Worm (Caenorhabditis elegans) whole organism, mixed stage, embryonic: ENCODE measurements around the gene zig-3.

Experiments used
- M03D4.4 ChIP-seq: sonication (generic microtip); optimal IDR thresholded peaks from 2 replicates; lab custom pipeline; 2017; ENCODE audit warnings: mild to moderate bottlenecking, missing genetic modification characterization, missing compliant biosample characterization
- bed-3 ChIP-seq: fragments of 200-800 bp; sonication (Bioruptor generic); optimal IDR thresholded peaks from 3 replicates; lab custom pipeline; 2018; ENCODE audit warnings: mild to moderate bottlenecking, missing genetic modification characterization, moderate library complexity, missing compliant biosample characterization
- blmp-1 ChIP-seq: fragments of 150-350 bp; optimal IDR thresholded peaks from 2 replicates; lab custom pipeline; 2014; ENCODE audit warnings: missing biosample characterization, missing genetic modification characterization
- ceh-39 ChIP-seq: fragments of 150-350 bp; optimal IDR thresholded peaks from 2 replicates; lab custom pipeline; 2014; ENCODE audit warnings: missing biosample characterization, missing genetic modification characterization
- ceh-43 ChIP-seq: fragments of 200-800 bp; sonication (Bioruptor generic); optimal IDR thresholded peaks from 2 replicates; lab custom pipeline; 2018; ENCODE audit warnings: mild to moderate bottlenecking, missing genetic modification characterization, moderate library complexity, missing compliant biosample characterization
- ceh-83 ChIP-seq: fragments of 200-800 bp; sonication (Bioruptor generic); optimal IDR thresholded peaks from 2 replicates; lab custom pipeline; 2018; ENCODE audit warnings: mild to moderate bottlenecking, missing genetic modification characterization, missing compliant biosample characterization
- ces-1 ChIP-seq: fragments of 150-350 bp; optimal IDR thresholded peaks from 2 replicates; lab custom pipeline; 2014; ENCODE audit warnings: missing biosample characterization, missing genetic modification reagents, missing genetic modification characterization
- cnd-1 ChIP-seq: fragments of 200-800 bp; sonication (Bioruptor generic); optimal IDR thresholded peaks from 2 replicates; lab custom pipeline; 2018; ENCODE audit warnings: mild to moderate bottlenecking, missing genetic modification characterization, missing compliant biosample characterization
- drap-1 ChIP-seq: fragments of 200-800 bp; sonication (Bioruptor generic); optimal IDR thresholded peaks from 3 replicates; lab custom pipeline; 2018; ENCODE audit warnings: mild to moderate bottlenecking, missing genetic modification characterization, missing compliant biosample characterization
- elt-1 ChIP-seq: sonication (generic microtip); optimal IDR thresholded peaks from 2 replicates; lab custom pipeline; 2017; ENCODE audit warnings: missing genetic modification characterization, mild to moderate bottlenecking, missing compliant biosample characterization, antibody characterized with exemption, moderate library complexity, borderline replicate concordance; ENCODE audit not compliant: insufficient read depth
- elt-3 ChIP-seq: fragments of 150-350 bp; optimal IDR thresholded peaks from 2 replicates; lab custom pipeline; 2014; ENCODE audit warnings: missing biosample characterization, missing genetic modification characterization
- flh-1 ChIP-seq: fragments of 200-800 bp; sonication (Bioruptor generic); optimal IDR thresholded peaks from 2 replicates; lab custom pipeline; 2018; ENCODE audit warnings: mild to moderate bottlenecking, missing genetic modification characterization, moderate library complexity, missing compliant biosample characterization
- ham-2 ChIP-seq: fragments of 200-800 bp; sonication (Bioruptor generic); optimal IDR thresholded peaks from 2 replicates; lab custom pipeline; 2018; ENCODE audit warnings: mild to moderate bottlenecking, missing genetic modification characterization, missing compliant biosample characterization
- lin-13 ChIP-seq: fragments of 150-350 bp; optimal IDR thresholded peaks from 2 replicates; lab custom pipeline; 2014; ENCODE audit warnings: missing biosample characterization, missing genetic modification characterization
- lin-32 ChIP-seq: fragments of 200-800 bp; sonication (Bioruptor generic); optimal IDR thresholded peaks from 2 replicates; lab custom pipeline; 2018; ENCODE audit warnings: mild to moderate bottlenecking, missing genetic modification characterization, missing compliant biosample characterization
- lsy-2 ChIP-seq: fragments of 150-350 bp; optimal IDR thresholded peaks from 2 replicates; lab custom pipeline; 2014; ENCODE audit warnings: missing biosample characterization, missing genetic modification characterization
- mab-5 ChIP-seq: fragments of 150-350 bp; optimal IDR thresholded peaks from 2 replicates; lab custom pipeline; 2014; ENCODE audit warnings: missing biosample characterization, missing genetic modification characterization
- mep-1 ChIP-seq: fragments of 150-350 bp; optimal IDR thresholded peaks from 2 replicates; lab custom pipeline; 2017; ENCODE audit warnings: missing biosample characterization, missing genetic modification reagents, missing genetic modification characterization, inconsistent platforms
- mls-2 ChIP-seq: sonication (generic microtip); optimal IDR thresholded peaks from 2 replicates; lab custom pipeline; 2016; ENCODE audit warnings: mild to moderate bottlenecking, missing genetic modification characterization, moderate library complexity, missing compliant biosample characterization
- nhr-12 ChIP-seq: fragments of 150-350 bp; optimal IDR thresholded peaks from 2 replicates; lab custom pipeline; 2014; ENCODE audit warnings: missing biosample characterization, missing genetic modification characterization
- nhr-2 ChIP-seq: fragments of 150-350 bp; optimal IDR thresholded peaks from 2 replicates; lab custom pipeline; 2014; ENCODE audit warnings: missing biosample characterization, missing genetic modification characterization
- nhr-237 ChIP-seq: fragments of 150-350 bp; optimal IDR thresholded peaks from 2 replicates; lab custom pipeline; 2014; ENCODE audit warnings: missing biosample characterization, missing genetic modification characterization
- nhr-76 ChIP-seq: sonication (generic microtip); optimal IDR thresholded peaks from 2 replicates; lab custom pipeline; 2017; ENCODE audit warnings: missing biosample characterization, missing genetic modification characterization
- pha-4 ChIP-seq: fragments of 150-350 bp; optimal IDR thresholded peaks from 2 replicates; lab custom pipeline; 2018; ENCODE audit warnings: missing biosample characterization, missing genetic modification reagents, missing genetic modification characterization
- sem-2 ChIP-seq: fragments of 200-800 bp; sonication (Bioruptor generic); optimal IDR thresholded peaks from 2 replicates; lab custom pipeline; 2018; ENCODE audit warnings: mild to moderate bottlenecking, missing genetic modification characterization, missing compliant biosample characterization
- sptf-1 ChIP-seq: sonication (generic microtip); optimal IDR thresholded peaks from 2 replicates; lab custom pipeline; 2017; ENCODE audit warnings: mild to moderate bottlenecking, missing genetic modification characterization, moderate library complexity, missing compliant biosample characterization
- tbx-8 ChIP-seq: fragments of 200-800 bp; sonication (Bioruptor generic); optimal IDR thresholded peaks from 2 replicates; lab custom pipeline; 2018; ENCODE audit warnings: mild to moderate bottlenecking, missing genetic modification characterization, moderate library complexity, missing compliant biosample characterization
- unc-120 ChIP-seq: sonication (generic microtip); optimal IDR thresholded peaks from 2 replicates; lab custom pipeline; 2017; ENCODE audit warnings: missing genetic modification characterization, missing compliant biosample characterization; ENCODE audit not compliant: poor library complexity, severe bottlenecking
- unc-39 ChIP-seq: fragments of 150-350 bp; optimal IDR thresholded peaks from 2 replicates; lab custom pipeline; 2014; ENCODE audit warnings: missing biosample characterization, missing genetic modification characterization
- unc-62 ChIP-seq: fragments of 150-350 bp; optimal IDR thresholded peaks from 2 replicates; lab custom pipeline; 2014; ENCODE audit warnings: missing biosample characterization, missing genetic modification reagents, missing genetic modification characterization
- zip-8 ChIP-seq: fragments of 150-350 bp; optimal IDR thresholded peaks from 2 replicates; lab custom pipeline; 2014; ENCODE audit warnings: missing biosample characterization, missing genetic modification characterization
- ztf-11 ChIP-seq: fragments of 150-350 bp; optimal IDR thresholded peaks from 2 replicates; lab custom pipeline; 2014; ENCODE audit warnings: missing biosample characterization, missing genetic modification characterization

The zig-3 gene

ce11 chrX:7892296-7892695 is 38.3 kb upstream of the zig-3 start, which contains the start of gene C39D10.5:
Gene C39D10.5 (minus strand): TSS chrX:7892396.
- TF ChIP-seq nhr-76 (tag; lab: Kevin White, UChicago), result no peak
- no peak for TF ChIP-seq nhr-2 (tag; lab: Kevin White, UChicago)
- no peak for TF ChIP-seq elt-3 (tag; lab: Kevin White, UChicago)
- TF ChIP-seq lin-13 (tag; lab: Kevin White, UChicago), result no peak
- TF ChIP-seq mep-1, result no peak
- TF ChIP-seq drap-1, result no peak
- TF ChIP-seq flh-1, result no peak
- no peak for TF ChIP-seq sptf-1
- no peak for TF ChIP-seq cnd-1 (tag; lab: Kevin White, UChicago)
- TF ChIP-seq lin-32 (GFP tag; lab: Kevin White, UChicago), result no peak
- no peak for TF ChIP-seq sem-2
- no peak for TF ChIP-seq elt-1 (tag; lab: Kevin White, UChicago)
- TF ChIP-seq unc-62 (GFP tag; lab: Kevin White, UChicago), result no peak
- no peak for TF ChIP-seq ceh-83 (GFP tag; lab: Kevin White, UChicago)
- no peak for TF ChIP-seq pha-4 (tag; lab: Kevin White, UChicago)
- no peak for TF ChIP-seq tbx-8 (GFP tag; lab: Kevin White, UChicago)
- TF ChIP-seq ham-2, result no peak

ce11 chrX:7897690-7898089 is 32.9 kb upstream of the zig-3 start, which contains the start of gene latd-1:
Gene latd-1 (minus strand): TSS chrX:7897790.
- TF ChIP-seq elt-1 (tag; lab: Kevin White, UChicago), result no peak
- no peak for TF ChIP-seq blmp-1
- no peak for TF ChIP-seq unc-62 (GFP tag; lab: Kevin White, UChicago)
- TF ChIP-seq unc-39 (tag; lab: Kevin White, UChicago), result no peak
- TF ChIP-seq ceh-43, result no peak
- no peak for TF ChIP-seq mep-1
- TF ChIP-seq sem-2, result no peak
- no peak for TF ChIP-seq nhr-237 (tag; lab: Kevin White, UChicago)
- no peak for TF ChIP-seq ceh-83 (GFP tag; lab: Kevin White, UChicago)
- no peak for TF ChIP-seq lsy-2 (tag; lab: Kevin White, UChicago)
- TF ChIP-seq ceh-39, result no peak
- TF ChIP-seq mab-5, result no peak
- no peak for TF ChIP-seq mls-2 (tag; lab: Kevin White, UChicago)
- TF ChIP-seq bed-3 (GFP tag; lab: Kevin White, UChicago), result no peak

ce11 chrX:7898131-7898530 is 32.4 kb upstream of the zig-3 start:
- TF ChIP-seq tbx-8 (GFP tag; lab: Kevin White, UChicago), result no peak
- TF ChIP-seq zip-8 (tag; lab: Kevin White, UChicago), result no peak
- no peak for TF ChIP-seq unc-39 (tag; lab: Kevin White, UChicago)
- TF ChIP-seq sem-2, result no peak
- no peak for TF ChIP-seq mls-2 (tag; lab: Kevin White, UChicago)
- no peak for TF ChIP-seq ces-1
- no peak for TF ChIP-seq mep-1
- no peak for TF ChIP-seq ceh-83 (GFP tag; lab: Kevin White, UChicago)
- TF ChIP-seq M03D4.4 (tag; lab: Kevin White, UChicago), result no peak
- no peak for TF ChIP-seq ceh-43
- no peak for TF ChIP-seq lin-13 (tag; lab: Kevin White, UChicago)

- TF ChIP-seq ces-1, result no peak
- no peak for TF ChIP-seq mls-2 (tag; lab: Kevin White, UChicago)
- TF ChIP-seq flh-1, result no peak
- TF ChIP-seq sem-2, result no peak
- TF ChIP-seq bed-3 (GFP tag; lab: Kevin White, UChicago), result no peak
- no peak for TF ChIP-seq nhr-76 (tag; lab: Kevin White, UChicago)
- TF ChIP-seq unc-120 (tag; lab: Kevin White, UChicago), result no peak
- TF ChIP-seq nhr-237 (tag; lab: Kevin White, UChicago), result no peak
- TF ChIP-seq ceh-43, result no peak
- no peak for TF ChIP-seq pha-4 (tag; lab: Kevin White, UChicago)
- no peak for TF ChIP-seq nhr-2 (tag; lab: Kevin White, UChicago)
- no peak for TF ChIP-seq elt-3 (tag; lab: Kevin White, UChicago)
- TF ChIP-seq cnd-1 (tag; lab: Kevin White, UChicago), result no peak
- no peak for TF ChIP-seq sptf-1
- no peak for TF ChIP-seq nhr-12
- TF ChIP-seq ham-2, result no peak
- TF ChIP-seq ztf-11 (tag; lab: Kevin White, UChicago), result no peak
These were observed 30.4 kb upstream of the zig-3 start for ce11 chrX:7900180-7900579.
